Worm (Caenorhabditis elegans) whole organism, young adult: ENCODE data around the gene H41C03.3.
A peak's percentile ranks its signal among the peaks of the same experiment; 100 is the strongest.
"Not testable (repeated sequence)": the region's sequence is repeated elsewhere in the genome, so short reads cannot be mapped to it uniquely, and the experiment has no call there.

ENCODE experiments used
- C06A6.2 ChIP-seq: fragments of 200-800 bp; sonication (Bioruptor generic); conservative IDR thresholded peaks from 2 replicates; pipeline ENCODE4 v1.3.6; 2022; ENCODE audit warnings: missing genetic modification characterization, missing compliant biosample characterization
- F23B12.7 ChIP-seq: sonication (generic microtip); optimal IDR thresholded peaks from 2 replicates; lab custom pipeline; 2017; ENCODE audit warnings: missing genetic modification characterization, mild to moderate bottlenecking, missing compliant biosample characterization, antibody characterized with exemption, moderate library complexity; ENCODE audit not compliant: insufficient read depth
- F55B11.4 ChIP-seq: sonication (generic microtip); optimal IDR thresholded peaks from 2 replicates; lab custom pipeline; 2016; ENCODE audit warnings: missing compliant biosample characterization, missing genetic modification characterization, borderline replicate concordance; ENCODE audit not compliant: insufficient read depth
- F57A8.1 ChIP-seq: fragments of 200-800 bp; sonication (Bioruptor generic); optimal IDR thresholded peaks from 2 replicates; lab custom pipeline; 2018; ENCODE audit warnings: mild to moderate bottlenecking, missing genetic modification characterization, moderate library complexity, missing compliant biosample characterization
- F57C9.4 ChIP-seq: sonication (generic microtip); optimal IDR thresholded peaks from 2 replicates; lab custom pipeline; 2017; ENCODE audit warnings: mild to moderate bottlenecking, missing genetic modification characterization, missing compliant biosample characterization
- K12H6.12 ChIP-seq: fragments of 200-800 bp; sonication (Bioruptor generic); optimal IDR thresholded peaks from 2 replicates; lab custom pipeline; 2018; ENCODE audit warnings: mild to moderate bottlenecking, missing genetic modification characterization, missing compliant biosample characterization
- T26A5.8 ChIP-seq: sonication (generic microtip); optimal IDR thresholded peaks from 2 replicates; lab custom pipeline; 2016; ENCODE audit warnings: missing genetic modification characterization, missing compliant biosample characterization
- Y53F4B.3 ChIP-seq: fragments of 200-800 bp; sonication (Bioruptor generic); IDR thresholded peaks from 2 replicates; pipeline ENCODE4 v1.3.6; 2022; ENCODE audit warnings: missing genetic modification reagents, missing genetic modification characterization, missing compliant biosample characterization
- Y79H2A.3 ChIP-seq: fragments of 200-800 bp; sonication (Bioruptor generic); conservative IDR thresholded peaks from 2 replicates; pipeline ENCODE4 v1.3.6; 2022; ENCODE audit warnings: missing genetic modification reagents, missing genetic modification characterization, missing compliant biosample characterization
- athp-1 ChIP-seq: sonication (generic microtip); optimal IDR thresholded peaks from 2 replicates; lab custom pipeline; 2017; ENCODE audit warnings: mild to moderate bottlenecking, missing genetic modification characterization, missing compliant biosample characterization
- attf-6 ChIP-seq: fragments of 200-800 bp; sonication (Bioruptor generic); IDR thresholded peaks from 2 replicates; pipeline ENCODE4 v1.3.6; 2022; ENCODE audit warnings: missing genetic modification reagents, missing genetic modification characterization, missing compliant biosample characterization
- bed-1 ChIP-seq: fragments of 200-800 bp; sonication (Bioruptor generic); IDR thresholded peaks from 2 replicates; pipeline ENCODE4 v1.3.6; 2022; ENCODE audit warnings: missing genetic modification reagents, missing genetic modification characterization, missing compliant biosample characterization
- bed-2 ChIP-seq: fragments of 200-800 bp; sonication (Bioruptor generic); IDR thresholded peaks from 2 replicates; pipeline ENCODE4 v1.3.6; 2022; ENCODE audit warnings: missing genetic modification reagents, missing genetic modification characterization, missing compliant biosample characterization
- cebp-1 ChIP-seq, 2 experiments: fragments of 200-800 bp in 1 of 2; sonication (Bioruptor generic) in 1 of 2; sonication (generic microtip) in 1 of 2; IDR thresholded peaks in 1 of 2; optimal IDR thresholded peaks in 1 of 2; 2 replicates each; pipeline versions ENCODE4 v1.3.6 to Lab custom; 2017 to 2022; ENCODE audit warnings: missing compliant biosample characterization in 2 of 2, missing genetic modification characterization in 2 of 2, mild to moderate bottlenecking in 1 of 2, missing genetic modification reagents in 1 of 2, moderate library complexity in 1 of 2
- ceh-40 ChIP-seq: fragments of 200-800 bp; sonication (Bioruptor generic); IDR thresholded peaks from 2 replicates; pipeline ENCODE4 v1.3.6; 2022; ENCODE audit warnings: missing genetic modification characterization, missing compliant biosample characterization
- chd-7 ChIP-seq: sonication (generic microtip); optimal IDR thresholded peaks from 2 replicates; lab custom pipeline; 2016; ENCODE audit warnings: mild to moderate bottlenecking, missing genetic modification characterization, moderate library complexity, missing compliant biosample characterization
- die-1 ChIP-seq: sonication (generic microtip); optimal IDR thresholded peaks from 2 replicates; lab custom pipeline; 2016; ENCODE audit warnings: missing genotype, mild to moderate bottlenecking, missing genetic modification characterization, missing compliant biosample characterization
- egl-18 ChIP-seq: fragments of 200-800 bp; sonication (Bioruptor generic); IDR thresholded peaks from 2 replicates; pipeline ENCODE4 v1.3.6; 2022; ENCODE audit warnings: missing genetic modification reagents, missing genetic modification characterization, missing compliant biosample characterization
- ekl-4 ChIP-seq: fragments of 200-800 bp; sonication (Bioruptor generic); IDR thresholded peaks from 2 replicates; pipeline ENCODE4 v1.3.6; 2022; ENCODE audit warnings: missing genetic modification reagents, missing genetic modification characterization, missing compliant biosample characterization
- hmg-1.2 ChIP-seq: fragments of 200-800 bp; sonication (Bioruptor generic); IDR thresholded peaks from 2 replicates; pipeline ENCODE4 v1.3.6; 2022; ENCODE audit warnings: missing genetic modification reagents, missing genetic modification characterization, missing compliant biosample characterization
- hsf-1 ChIP-seq: fragments of 200-800 bp; sonication (Bioruptor generic); IDR thresholded peaks from 2 replicates; pipeline ENCODE4 v1.3.6; 2022; ENCODE audit warnings: missing genetic modification reagents, missing genetic modification characterization, missing compliant biosample characterization
- let-526 ChIP-seq: fragments of 200-800 bp; sonication (Bioruptor generic); IDR thresholded peaks from 2 replicates; pipeline ENCODE4 v1.3.6; 2022; ENCODE audit warnings: missing genetic modification reagents, missing genetic modification characterization, missing compliant biosample characterization
- lin-26 ChIP-seq: fragments of 200-800 bp; sonication (Bioruptor generic); IDR thresholded peaks from 2 replicates; pipeline ENCODE4 v1.3.6; 2022; ENCODE audit warnings: missing genetic modification reagents, missing genetic modification characterization, missing compliant biosample characterization
- lin-54 ChIP-seq: fragments of 200-800 bp; sonication (Bioruptor generic); optimal IDR thresholded peaks from 2 replicates; lab custom pipeline; 2018; ENCODE audit warnings: mild to moderate bottlenecking, missing genetic modification characterization, missing compliant biosample characterization
- lir-1 ChIP-seq: fragments of 200-800 bp; sonication (Bioruptor generic); conservative IDR thresholded peaks from 2 replicates; pipeline ENCODE4 v1.3.6; 2022; ENCODE audit warnings: missing genetic modification reagents, missing genetic modification characterization, missing compliant biosample characterization
- lsl-1 ChIP-seq: fragments of 200-800 bp; sonication (Bioruptor generic); optimal IDR thresholded peaks from 2 replicates; lab custom pipeline; 2018; ENCODE audit warnings: mild to moderate bottlenecking, missing genetic modification characterization, moderate library complexity, missing compliant biosample characterization
- madf-3 ChIP-seq: fragments of 200-800 bp; sonication (Bioruptor generic); IDR thresholded peaks from 2 replicates; pipeline ENCODE4 v1.3.6; 2022; ENCODE audit warnings: missing genetic modification reagents, missing genetic modification characterization, missing compliant biosample characterization
- madf-8 ChIP-seq: fragments of 200-800 bp; sonication (Bioruptor generic); conservative IDR thresholded peaks from 2 replicates; pipeline ENCODE4 v1.3.6; 2022; ENCODE audit warnings: missing genetic modification reagents, missing genetic modification characterization, missing compliant biosample characterization
- mxl-1 ChIP-seq: sonication (generic microtip); optimal IDR thresholded peaks from 2 replicates; lab custom pipeline; 2016; ENCODE audit warnings: missing genetic modification characterization, missing compliant biosample characterization
- nfya-2 ChIP-seq: fragments of 200-800 bp; sonication (Bioruptor generic); IDR thresholded peaks from 2 replicates; pipeline ENCODE4 v1.3.6; 2022; ENCODE audit warnings: missing genetic modification reagents, missing genetic modification characterization, missing compliant biosample characterization
- nfyb-1 ChIP-seq: fragments of 200-800 bp; sonication (Bioruptor generic); IDR thresholded peaks from 2 replicates; pipeline ENCODE4 v1.3.6; 2022; ENCODE audit warnings: missing genetic modification reagents, missing genetic modification characterization, missing compliant biosample characterization
- nhr-120 ChIP-seq: fragments of 200-800 bp; sonication (Bioruptor generic); IDR thresholded peaks from 2 replicates; pipeline ENCODE4 v1.3.6; 2022; ENCODE audit warnings: missing genetic modification characterization, missing compliant biosample characterization
- nhr-179 ChIP-seq: sonication (generic microtip); optimal IDR thresholded peaks from 2 replicates; lab custom pipeline; 2016; ENCODE audit warnings: mild to moderate bottlenecking, missing genetic modification characterization, missing compliant biosample characterization
- pbrm-1 ChIP-seq: fragments of 200-800 bp; sonication (Bioruptor generic); IDR thresholded peaks from 2 replicates; pipeline ENCODE4 v1.3.6; 2022; ENCODE audit warnings: missing genetic modification reagents, missing genetic modification characterization, missing compliant biosample characterization
- pha-4 ChIP-seq: fragments of 150-350 bp; sonication (generic microtip); optimal IDR thresholded peaks from 2 replicates; lab custom pipeline; 2014; ENCODE audit warnings: missing biosample characterization, missing genetic modification reagents, missing genetic modification characterization
- tbp1 ChIP-seq: fragments of 200-800 bp; sonication (Bioruptor generic); optimal IDR thresholded peaks from 2 replicates; lab custom pipeline; 2018; ENCODE audit warnings: mild to moderate bottlenecking, missing genetic modification characterization, missing compliant biosample characterization
- unc-130 ChIP-seq: sonication (generic microtip); optimal IDR thresholded peaks from 2 replicates; lab custom pipeline; 2016; ENCODE audit warnings: missing genetic modification reagents, missing genetic modification characterization, missing compliant biosample characterization
- xnd-1 ChIP-seq: sonication (generic microtip); optimal IDR thresholded peaks from 2 replicates; lab custom pipeline; 2016; ENCODE audit warnings: missing genotype, missing genetic modification reagents, missing genetic modification characterization, missing compliant biosample characterization
- ztf-18 ChIP-seq: sonication (generic microtip); optimal IDR thresholded peaks from 2 replicates; lab custom pipeline; 2016; ENCODE audit warnings: missing genotype, mild to moderate bottlenecking, missing genetic modification characterization, missing compliant biosample characterization
- ztf-25 ChIP-seq: fragments of 200-800 bp; sonication (Bioruptor generic); IDR thresholded peaks from 2 replicates; pipeline ENCODE4 v1.3.6; 2022; ENCODE audit warnings: missing genetic modification reagents, missing genetic modification characterization, missing compliant biosample characterization

The H41C03.3 gene

DNA sequence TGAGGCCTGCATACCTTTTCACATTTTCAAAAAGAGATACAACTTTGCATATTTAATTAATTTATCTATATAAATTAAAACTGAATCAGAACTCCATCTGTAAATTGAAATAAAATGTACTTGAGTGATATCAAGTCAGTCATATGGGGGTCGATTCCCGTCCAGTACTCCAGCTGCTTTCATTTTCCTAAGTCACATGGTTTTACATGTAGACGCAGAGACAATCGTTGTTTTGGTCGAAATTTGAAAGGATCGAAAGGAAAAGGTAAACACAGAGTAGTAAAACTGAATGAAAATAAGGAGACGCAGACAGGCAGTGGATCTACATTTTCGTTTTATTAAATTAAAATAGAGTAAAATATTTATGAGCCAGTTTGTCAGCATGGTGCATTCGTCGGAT lies 28.6 kb downstream of the H41C03.3 start:
- peak; percentile 26 for TF ChIP-seq pha-4 (tag; lab: Kevin White, UChicago)
- TF ChIP-seq Y79H2A.3: no peak

DNA sequence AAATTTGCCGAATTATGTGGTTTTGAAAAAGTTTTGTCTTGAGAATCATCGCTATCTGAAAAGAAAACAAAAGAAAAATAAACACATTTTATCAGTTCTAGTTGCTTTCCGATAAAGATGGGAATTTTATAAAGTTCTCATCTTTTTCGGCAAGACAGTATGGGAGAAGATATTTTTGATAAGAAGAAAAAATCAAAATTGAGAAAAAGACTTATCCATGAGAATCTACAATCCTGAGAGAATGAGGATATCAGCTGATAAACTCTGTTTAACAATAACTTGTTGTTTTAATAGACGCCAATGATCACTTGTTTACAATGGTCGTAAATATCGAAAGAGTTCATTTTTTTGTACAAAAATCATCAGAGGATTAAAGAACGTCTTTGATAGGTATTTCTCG lies 30.5 kb downstream of the H41C03.3 start, which contains the start of gene F55C12.6:
F55C12.6 (minus strand) TSS at position 101 of the 400 bp plus-strand sequence.
- TF ChIP-seq let-526 (no peak), nhr-179 (tag; lab: Kevin White, UChicago) (no peak), K12H6.12 (no peak), F57A8.1 (GFP tag; lab: Kevin White, UChicago) (no peak), madf-8 (GFP tag; lab: Robert Waterston, UW) (no peak), nhr-120 (GFP tag; lab: Robert Waterston, UW) (no peak), attf-6 (GFP tag; lab: Robert Waterston, UW) (no peak), bed-2 (GFP tag; lab: Robert Waterston, UW) (no peak), madf-3 (GFP tag; lab: Robert Waterston, UW) (no peak), ceh-40 (GFP tag; lab: Robert Waterston, UW) (no peak), ztf-18 (no peak), nfyb-1 (GFP tag; lab: Robert Waterston, UW) (no peak)

DNA sequence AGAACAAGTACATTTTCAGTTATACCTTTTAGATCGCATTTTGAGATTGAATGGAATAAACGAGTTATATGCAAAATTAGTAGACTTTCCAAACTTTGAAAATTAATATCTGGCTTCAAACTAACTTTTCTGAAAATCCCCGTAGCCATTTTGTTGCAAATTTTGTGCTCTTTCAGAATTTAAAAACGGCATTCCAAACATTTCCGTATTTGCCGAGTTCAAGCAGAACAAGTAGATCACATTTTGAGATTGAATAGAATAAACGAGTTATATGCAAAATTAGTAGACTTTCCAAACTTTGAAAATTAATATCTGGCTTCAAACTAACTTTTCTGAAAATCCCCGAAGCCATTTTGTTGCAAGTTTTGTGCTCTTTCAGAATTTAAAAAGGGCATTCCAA lies 30.9 kb downstream of the H41C03.3 start, which contains the start of gene F55C12.2:
F55C12.2 (plus strand) TSS at position 301 of the 400 bp plus-strand sequence.
- not testable (repeated sequence) for TF ChIP-seq Y53F4B.3 (GFP tag; lab: Robert Waterston, UW); F57C9.4 (tag; lab: Kevin White, UChicago); nfya-2

DNA sequence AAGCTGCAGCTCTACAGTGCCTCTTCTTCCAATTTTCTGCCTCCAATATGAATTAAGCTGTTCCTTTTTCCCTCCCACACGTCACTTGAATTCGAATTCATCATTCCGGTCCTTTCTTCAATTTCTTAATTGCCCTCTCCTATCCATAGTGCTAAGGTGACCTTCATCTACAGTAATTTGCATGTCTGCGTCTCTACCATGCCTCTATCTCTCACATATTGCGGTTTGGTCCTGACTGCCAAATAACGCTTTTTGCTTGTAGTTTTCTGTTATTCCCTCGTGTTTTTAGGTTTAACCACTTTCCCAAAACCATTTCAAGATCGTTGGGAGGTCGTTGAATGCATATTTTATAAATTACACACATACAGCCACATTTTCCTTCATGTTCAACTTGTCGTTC lies 35.1 kb downstream of the H41C03.3 start:
- TF ChIP-seq T26A5.8 (tag; lab: Kevin White, UChicago): no peak
- no peak for TF ChIP-seq chd-7 (tag; lab: Kevin White, UChicago)
- 0 out of 2 replicates have a peak, but pooled peaks have one; percentile 25 for TF ChIP-seq lin-26 (GFP tag; lab: Robert Waterston, UW)

DNA sequence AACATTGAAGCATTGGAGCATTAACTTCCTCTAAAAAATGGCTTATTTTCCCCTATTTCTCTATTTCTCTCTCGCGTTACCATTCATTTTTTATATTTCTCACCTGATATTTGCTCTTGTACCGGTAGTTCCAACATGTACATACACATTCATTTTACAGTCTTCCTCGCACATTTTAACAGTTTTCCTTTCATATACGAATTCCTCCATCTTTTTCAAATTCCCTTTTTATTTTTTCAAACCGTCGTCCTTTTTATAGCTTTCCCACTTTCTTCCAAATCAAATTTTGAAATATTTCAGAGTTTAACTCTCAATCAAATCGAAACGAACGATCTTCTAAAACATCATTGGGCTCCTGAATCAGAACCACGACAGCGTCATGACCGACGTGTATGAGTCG lies 38.7 kb downstream of the H41C03.3 start, which contains the start of gene rfip-1:
rfip-1 (plus strand) TSS at position 301 of the 400 bp plus-strand sequence.
- TF ChIP-seq ztf-25 (GFP tag; lab: Robert Waterston, UW) (no peak), die-1 (no peak), mxl-1 (tag; lab: Kevin White, UChicago) (no peak), pbrm-1 (GFP tag; lab: Robert Waterston, UW) (no peak), egl-18 (GFP tag; lab: Robert Waterston, UW) (no peak), unc-130 (GFP tag; lab: Kevin White, UChicago) (no peak)

DNA sequence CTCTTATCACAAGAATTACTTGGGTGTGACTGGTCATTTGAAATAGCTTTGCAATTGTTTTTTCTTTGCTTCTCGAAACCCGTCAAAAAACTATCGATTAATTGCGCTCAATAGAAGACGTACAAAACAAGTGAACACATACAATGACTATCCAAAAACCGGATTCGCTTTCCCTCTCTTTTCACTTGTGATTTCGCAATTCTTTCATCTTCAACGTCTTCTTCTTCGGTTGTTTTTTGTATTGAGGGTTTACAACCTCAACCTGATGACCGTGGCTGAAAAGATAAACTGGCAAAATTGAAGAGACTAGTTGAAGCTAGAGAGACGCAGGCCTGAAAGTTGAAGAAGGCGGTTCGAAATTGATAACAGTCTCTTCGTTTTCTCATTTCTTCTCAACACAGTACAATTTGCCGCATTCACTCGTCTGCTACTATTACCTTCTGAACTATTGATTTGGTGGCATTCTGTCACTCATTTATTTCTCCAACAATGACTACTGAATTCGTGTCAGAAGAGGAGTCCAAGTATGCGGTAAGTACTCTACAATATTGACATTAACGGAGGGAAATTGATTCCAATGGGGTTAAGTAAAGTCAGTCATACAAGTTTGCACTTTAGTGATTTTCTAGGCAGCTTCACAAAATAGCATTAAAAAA lies 40.5 kb downstream of the H41C03.3 start:
- TF ChIP-seq F23B12.7 (tag; lab: Kevin White, UChicago): no peak
- TF ChIP-seq cebp-1 (GFP tag; IDR thresholded peaks at IDR 0.05; lab: Robert Waterston, UW): peak; percentile 76; the same call in 1 of the 2 replicates
- peak; percentile 94 for TF ChIP-seq cebp-1 (tag; optimal IDR thresholded peaks at IDR 0.05; lab: Kevin White, UChicago)
- TF ChIP-seq bed-2 (GFP tag; lab: Robert Waterston, UW): no peak
- no peak for TF ChIP-seq tbp1 (GFP tag; lab: Kevin White, UChicago)
- no peak for TF ChIP-seq lsl-1 (GFP tag; lab: Kevin White, UChicago)
- TF ChIP-seq chd-7 (tag; lab: Kevin White, UChicago): no peak
- TF ChIP-seq bed-1 (GFP tag; lab: Robert Waterston, UW): no peak
- no peak for TF ChIP-seq lin-54 (GFP tag; lab: Kevin White, UChicago)
- TF ChIP-seq hmg-1.2: peak; percentile 16; the same call in 1 of the 2 replicates
- no peak for TF ChIP-seq xnd-1 (tag; lab: Kevin White, UChicago)
- no peak for TF ChIP-seq hsf-1 (GFP tag; lab: Robert Waterston, UW)
- TF ChIP-seq lir-1 (GFP tag; lab: Robert Waterston, UW): no peak
- TF ChIP-seq ekl-4 (GFP tag; lab: Robert Waterston, UW): no peak
- TF ChIP-seq F55B11.4: no peak
- no peak for TF ChIP-seq athp-1 (tag; lab: Kevin White, UChicago)
- no peak for TF ChIP-seq C06A6.2 (GFP tag; lab: Robert Waterston, UW)
